Fruit fly (Drosophila melanogaster) ovary, adult (tissue): ENCODE data around the gene Prestin.

Source experiments
- CG17801 ChIP-seq: fragments of 200-800 bp; optimal IDR thresholded peaks from 2 replicates; lab custom pipeline; 2019; ENCODE audit warnings: missing biosample characterization, mild to moderate bottlenecking, missing genetic modification characterization, moderate library complexity; ENCODE audit not compliant: partially characterized antibody

The Prestin gene

DNA sequence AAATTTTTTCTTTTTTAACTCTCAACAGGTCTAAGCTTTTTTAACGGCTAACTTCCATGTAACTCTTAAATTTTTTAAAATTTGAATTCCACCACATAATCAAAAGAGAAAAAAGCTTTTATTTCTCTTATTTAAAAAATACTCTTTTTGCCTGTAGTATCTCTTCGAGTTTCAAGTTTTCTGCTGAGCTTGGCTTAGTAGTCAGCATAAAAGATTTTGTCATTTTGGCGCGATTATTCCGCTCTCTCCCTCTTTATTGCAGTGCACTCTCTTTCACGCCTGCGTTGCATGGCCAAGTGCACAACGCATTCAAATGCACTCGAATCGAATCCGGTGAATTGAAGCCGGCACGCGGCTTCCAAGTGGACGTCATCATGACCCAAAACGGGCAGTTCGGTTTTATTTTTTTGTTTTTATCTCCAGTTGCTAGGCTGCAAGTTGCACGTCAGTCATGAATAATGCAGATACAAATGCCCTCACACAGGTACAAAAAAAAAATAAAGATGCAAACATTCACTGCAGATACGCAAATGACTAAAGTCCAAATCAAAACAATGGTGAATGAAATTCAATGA lies 6.4 kb upstream of the Prestin start:
- TF ChIP-seq CG17801 (GFP tag; lab: Kevin White, UChicago), result peak; percentile 65

DNA sequence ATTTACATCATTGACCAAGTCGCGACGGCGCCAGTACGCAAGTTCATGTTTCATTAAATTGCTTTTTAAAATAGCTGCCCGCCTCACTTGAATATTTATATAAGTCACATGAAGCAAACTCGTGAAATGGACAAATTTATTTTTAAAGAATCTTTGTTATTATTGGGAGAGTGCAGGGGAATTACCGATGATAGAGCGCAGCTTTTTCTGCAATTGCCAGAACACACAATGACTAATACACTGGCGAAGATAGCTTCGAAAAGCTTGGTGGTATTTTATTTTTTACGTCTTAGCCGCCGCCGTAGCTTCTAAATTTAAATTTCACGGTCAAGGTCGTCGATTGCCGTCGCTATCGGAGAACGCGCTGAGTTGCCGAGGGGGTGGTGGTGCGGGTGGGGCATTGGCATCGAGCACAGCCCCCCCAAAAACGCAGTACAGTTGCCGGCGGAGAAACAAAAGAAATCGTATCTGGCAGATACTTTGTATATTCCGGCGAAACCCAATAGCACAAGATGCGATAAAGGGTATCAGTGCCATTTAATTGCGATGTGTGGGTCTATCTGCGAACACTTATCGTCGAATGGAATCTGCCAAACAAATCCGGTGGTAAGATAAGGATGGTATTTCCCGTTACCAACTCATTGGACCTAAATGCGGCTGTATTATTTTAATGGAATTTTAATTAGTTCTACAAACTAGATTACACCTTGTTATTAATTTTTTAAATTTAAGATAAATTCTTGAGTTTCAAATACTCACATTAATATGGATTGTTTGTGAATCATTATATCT lies 5.6 kb upstream of the Prestin start:
- no peak for TF ChIP-seq CG17801 (GFP tag; lab: Kevin White, UChicago)

DNA sequence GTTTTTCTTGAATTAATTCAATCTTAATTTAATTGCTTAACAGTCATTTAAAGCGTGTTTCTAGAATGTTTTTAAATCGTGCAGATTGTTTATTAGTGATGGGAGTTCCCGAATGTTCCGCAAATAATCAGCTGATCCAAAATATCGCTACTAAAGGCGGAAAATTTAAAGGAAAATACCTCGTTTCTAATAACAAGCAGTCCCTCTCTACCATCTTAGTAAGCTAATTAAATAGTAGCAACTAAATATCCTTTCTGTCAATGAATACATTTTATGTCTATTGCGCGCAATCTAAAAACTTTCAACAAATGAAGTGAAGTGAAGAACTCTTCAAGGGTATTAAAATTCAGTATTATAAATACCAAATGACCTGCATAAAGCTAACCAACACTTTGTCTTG lies 4.8 kb upstream of the Prestin start, which contains the start of gene CG5290:
Gene CG5290, minus strand, starts transcription at position 118 of the 400 bp plus-strand sequence.
- TF ChIP-seq CG17801 (GFP tag; lab: Kevin White, UChicago), result no peak

dm6 chr3L:17905761-17906160 lies 1.9 kb downstream of the Prestin start:
- peak; percentile 10 for TF ChIP-seq CG17801 (GFP tag; lab: Kevin White, UChicago)

dm6 chr3L:17904593-17904992 lies 3.0 kb downstream of the Prestin start:
- TF ChIP-seq CG17801 (GFP tag; lab: Kevin White, UChicago), result no peak

- TF ChIP-seq CG17801 (GFP tag; lab: Kevin White, UChicago), result no peak
Observed at dm6 chr3L:17903813-17904416, 3.7 kb downstream of the Prestin start.

- peak; percentile 43 for TF ChIP-seq CG17801 (GFP tag; lab: Kevin White, UChicago)
Observed at dm6 chr3L:17902621-17903020, 5.0 kb downstream of the Prestin start.

DNA sequence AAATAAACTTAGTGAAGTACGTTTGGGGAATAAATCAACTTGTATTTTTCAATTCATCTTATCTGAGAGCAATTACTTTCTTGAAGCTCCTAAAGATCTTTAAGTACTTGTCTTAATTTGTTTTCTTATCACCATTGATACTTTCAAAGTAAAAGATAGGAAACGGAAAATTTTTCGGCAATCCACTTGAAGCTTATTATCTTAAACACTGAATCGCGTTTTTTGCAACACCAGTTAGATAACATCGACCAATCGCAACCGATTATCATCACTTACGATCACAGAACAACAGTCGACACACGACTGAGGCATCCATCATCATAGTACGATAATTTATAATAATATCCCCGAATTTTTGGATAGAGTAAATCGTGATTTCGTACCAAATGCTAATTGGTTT lies 5.4 kb downstream of the Prestin start:
- TF ChIP-seq CG17801 (GFP tag; lab: Kevin White, UChicago), result no peak

DNA sequence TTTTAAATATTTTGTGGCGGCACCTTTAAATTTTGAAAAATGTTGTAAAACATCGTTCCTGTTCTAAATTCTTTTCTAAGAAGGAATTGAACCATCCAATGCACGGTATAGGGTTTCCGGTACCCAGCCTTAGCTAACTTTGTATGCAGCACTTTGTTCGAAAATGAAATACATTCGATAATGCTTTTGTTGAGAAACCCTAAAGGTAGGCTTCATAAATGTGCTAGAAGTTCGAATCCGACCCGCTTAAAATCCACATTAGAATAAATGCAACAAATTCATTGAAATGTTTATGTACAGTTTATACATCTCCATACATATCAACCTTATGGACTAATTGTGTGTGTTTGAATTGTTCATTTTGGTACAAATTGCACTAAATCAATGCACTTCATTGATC lies 9.0 kb downstream of the Prestin start:
- TF ChIP-seq CG17801 (GFP tag; lab: Kevin White, UChicago), result no peak

dm6 chr3L:17895815-17896275 lies 11.8 kb downstream of the Prestin start, which contains the start of gene Tsp74F:
Gene Tsp74F (minus strand): TSS chr3L:17895862.
- TF ChIP-seq CG17801 (GFP tag; lab: Kevin White, UChicago), result no peak

dm6 chr3L:17893660-17894059 lies 14.0 kb downstream of the Prestin start:
- no peak for TF ChIP-seq CG17801 (GFP tag; lab: Kevin White, UChicago)

DNA sequence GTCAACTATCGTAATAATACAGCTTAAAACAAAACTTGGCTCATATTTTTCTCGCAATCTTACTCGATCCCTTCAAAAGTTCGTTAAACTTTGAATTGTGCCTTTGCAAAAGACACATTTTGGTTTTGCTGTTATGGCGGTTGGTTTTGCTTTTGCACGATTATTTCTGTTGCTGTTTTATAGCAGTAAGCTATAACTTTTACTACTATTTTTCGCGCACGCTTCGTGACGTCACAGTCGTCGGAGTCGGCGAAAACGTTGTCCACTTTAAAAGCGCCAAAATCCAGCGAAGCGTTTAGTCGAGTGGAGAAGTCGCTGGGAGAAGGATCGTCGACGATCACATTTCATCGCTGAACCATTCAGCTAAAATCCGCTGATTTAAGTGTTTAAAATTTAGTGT lies 20.2 kb downstream of the Prestin start, which contains the start of gene CG7402:
Gene CG7402, plus strand, starts transcription at position 313 of the 400 bp plus-strand sequence.
- no peak for TF ChIP-seq CG17801 (GFP tag; lab: Kevin White, UChicago)

DNA sequence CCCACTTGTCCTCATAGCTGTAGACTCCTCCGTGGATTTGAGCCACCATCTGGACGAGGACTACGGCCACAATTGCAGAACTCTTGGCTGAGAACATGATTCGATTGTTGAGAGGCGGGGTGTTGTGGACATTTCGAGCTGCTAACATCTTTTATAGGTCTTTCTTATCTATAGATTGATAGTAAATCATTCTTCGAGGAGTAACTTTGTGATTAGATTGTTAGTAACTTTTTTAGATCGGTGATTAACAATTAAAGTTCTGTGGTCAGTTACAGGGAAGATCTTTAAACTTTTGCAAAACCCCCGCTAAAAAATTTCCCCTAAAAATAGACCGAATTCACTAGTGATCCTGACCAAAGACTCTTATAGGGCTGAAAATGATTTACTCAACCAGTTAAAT lies 21.1 kb downstream of the Prestin start, which contains the start of gene CG16775:
Gene CG16775, minus strand, starts transcription at position 101 of the 400 bp plus-strand sequence.
- TF ChIP-seq CG17801 (GFP tag; lab: Kevin White, UChicago), result no peak

- no peak for TF ChIP-seq CG17801 (GFP tag; lab: Kevin White, UChicago)
Observed at dm6 chr3L:17884276-17884675, 23.3 kb downstream of the Prestin start, which contains the start of gene CG5506. Gene CG5506 (minus strand): TSS chr3L:17884376.

dm6 chr3L:17878781-17879360 lies 28.7 kb downstream of the Prestin start, which contains the start of gene CG7408:
Gene CG7408 (plus strand): TSS chr3L:17879096.
- TF ChIP-seq CG17801 (GFP tag; lab: Kevin White, UChicago), result peak; percentile 9
